Fruit fly (Drosophila melanogaster): Measurements from ENCODE around the gene Usp39.
A peak's percentile ranks its signal among the peaks of the same experiment; 100 is the strongest.

The Usp39 gene

dm6 chrX:18848338-18849021 lies 9.5 kb upstream of the Usp39 start, which contains the start of gene shop (continued):
- TF ChIP-seq CG3847 (GFP tag; IDR thresholded peaks at IDR 0.05) (peak; percentile 86), CG17568 (GFP tag; optimal IDR thresholded peaks at IDR 0.05) (no peak), CG8388 (GFP tag; optimal IDR thresholded peaks at IDR 0.05) (peak; percentile 84), Nf-YB (GFP tag; optimal IDR thresholded peaks at IDR 0.05) (peak; percentile 72), CG34376 (GFP tag; optimal IDR thresholded peaks at IDR 0.05) (peak; percentile 61), gt (GFP tag; IDR thresholded peaks at IDR 0.05) (no peak; the same call in 1 of the 2 replicates), Dfd (GFP tag; optimal IDR thresholded peaks at IDR 0.05) (no peak), z (GFP tag; IDR thresholded peaks at IDR 0.05) (no peak), CG11093 (GFP tag; IDR thresholded peaks at IDR 0.05) (peak; percentile 71), CG12744 (GFP tag; optimal IDR thresholded peaks at IDR 0.05) (peak; percentile 35), BEAF-32 (GFP tag; optimal IDR thresholded peaks at IDR 0.05) (peak; percentile 74), prd (optimal IDR thresholded peaks at IDR 0.05) (no peak), prd (GFP tag; IDR thresholded peaks at IDR 0.05) (peak; percentile 76; the same call in 2 of the 3 replicates), Eip74EF (GFP tag; optimal IDR thresholded peaks at IDR 0.05) (peak in 1 of 2 experiments; percentile 77), CG13287 (GFP tag; IDR thresholded peaks at IDR 0.05; ENCODE audit: partially characterized antibody) (peak; percentile 54), gfzf (GFP tag; optimal IDR thresholded peaks at IDR 0.05) (no peak), Dbx (GFP tag; IDR thresholded peaks at IDR 0.05) (peak; percentile 76), Bgb (GFP tag; IDR thresholded peaks at IDR 0.05; ENCODE audit: partially characterized antibody) (peak; percentile 64), Ptx1 (GFP tag; IDR thresholded peaks at IDR 0.05) (peak; percentile 80), hth (optimal IDR thresholded peaks at IDR 0.05) (no peak), CG7987 (GFP tag; optimal IDR thresholded peaks at IDR 0.05) (peak; percentile 55), NK7.1 (GFP tag; optimal IDR thresholded peaks at IDR 0.05) (peak; percentile 21), CG17802 (tag; optimal IDR thresholded peaks at IDR 0.05) (peak; percentile 25), Stat92E (GFP tag; optimal IDR thresholded peaks at IDR 0.05) (peak in 1 of 3 experiments; percentile 34), CG14667 (GFP tag; IDR thresholded peaks at IDR 0.05) (peak; percentile 63), pho (GFP tag; optimal IDR thresholded peaks at IDR 0.05) (peak; percentile 84), CG6854 (GFP tag; optimal IDR thresholded peaks at IDR 0.05) (peak; percentile 58), sima (GFP tag; optimal IDR thresholded peaks at IDR 0.05) (no peak), crol (GFP tag; IDR thresholded peaks at IDR 0.05) (no peak), Antp (GFP tag; optimal IDR thresholded peaks at IDR 0.05) (peak; percentile 43), CG14050 (GFP tag; IDR thresholded peaks at IDR 0.05) (peak; percentile 60; the same call in 2 of the 3 replicates), sens (GFP tag) (peak; percentile 91), Gsc (GFP tag; IDR thresholded peaks at IDR 0.05) (peak; percentile 36; the same call in 1 of the 2 replicates), twi (tag; optimal IDR thresholded peaks at IDR 0.05) (peak; percentile 76), B-H1 (GFP tag; IDR thresholded peaks at IDR 0.05) (0 out of 3 replicates have a peak, but pooled peaks have one; percentile 16), Hmr (GFP tag; optimal IDR thresholded peaks at IDR 0.05) (peak; percentile 90), salm (tag; optimal IDR thresholded peaks at IDR 0.05) (peak; percentile 75), CG16779 (GFP tag; IDR thresholded peaks at IDR 0.05) (no peak), CG18262 (tag; optimal IDR thresholded peaks at IDR 0.05) (peak; percentile 92), CG10274 (GFP tag; optimal IDR thresholded peaks at IDR 0.05) (peak; percentile 76), Hsf (GFP tag; optimal IDR thresholded peaks at IDR 0.05) (peak; percentile 84), CG14860 (GFP tag; IDR thresholded peaks at IDR 0.05; ENCODE audit: partially characterized antibody) (no peak), CG13894 (tag; optimal IDR thresholded peaks at IDR 0.05) (peak; percentile 46), row (GFP tag; IDR thresholded peaks at IDR 0.05) (peak; percentile 93), Dek (tag; optimal IDR thresholded peaks at IDR 0.05) (peak; percentile 86), exex (tag; optimal IDR thresholded peaks at IDR 0.05) (no peak), NC2α (GFP tag; optimal IDR thresholded peaks at IDR 0.05) (peak; percentile 6), emc (GFP tag; optimal IDR thresholded peaks at IDR 0.05) (peak; percentile 63), CG16813 (GFP tag; IDR thresholded peaks at IDR 0.05; ENCODE audit: partially characterized antibody) (peak; percentile 46; the same call in 2 of the 3 replicates)
